Worm (Caenorhabditis elegans): Measurements from ENCODE around the gene sptl-3.

The sptl-3 gene

DNA sequence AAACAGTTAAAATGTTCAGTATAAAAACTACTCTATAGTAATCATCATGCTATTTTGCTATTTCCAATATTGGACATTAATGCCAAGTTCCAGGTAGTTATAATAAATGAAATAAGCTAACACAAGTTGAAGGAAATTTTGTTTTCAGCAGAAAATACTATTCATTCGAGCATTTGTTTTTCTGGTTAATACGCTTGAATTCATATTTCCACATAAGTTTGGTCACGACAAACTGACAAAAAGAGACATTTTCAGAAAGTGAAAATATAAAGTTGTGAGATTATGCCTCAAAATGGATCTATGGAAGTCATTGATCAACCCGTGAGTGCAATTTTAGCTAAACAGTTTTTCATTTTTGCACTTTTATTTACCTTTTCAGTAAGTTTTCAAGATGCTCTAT lies 48.0 kb upstream of the sptl-3 start, which contains the start of gene srx-131:
Gene srx-131, plus strand, starts transcription at position 301 of the 400 bp plus-strand sequence.
- no peak for TF ChIP-seq lin-15B (tag; optimal IDR thresholded peaks at IDR 0.05)
- no peak for TF ChIP-seq nhr-12 (tag; optimal IDR thresholded peaks at IDR 0.05)
- no peak for TF ChIP-seq daf-12 (tag; optimal IDR thresholded peaks at IDR 0.05)
- no peak for TF ChIP-seq nhr-25 (tag; optimal IDR thresholded peaks at IDR 0.05)
- no peak for TF ChIP-seq nhr-76 (tag; optimal IDR thresholded peaks at IDR 0.05)
- no peak for TF ChIP-seq unc-62 (GFP tag; optimal IDR thresholded peaks at IDR 0.05)
- TF ChIP-seq elt-1 (tag; optimal IDR thresholded peaks at IDR 0.05) = no peak
- TF ChIP-seq lin-39 (tag; optimal IDR thresholded peaks at IDR 0.05) = no peak
- no peak for TF ChIP-seq pqm-1 (tag; optimal IDR thresholded peaks at IDR 0.05)
- no peak for TF ChIP-seq egl-27 (tag; optimal IDR thresholded peaks at IDR 0.05)
- no peak for TF ChIP-seq elt-2 (tag; optimal IDR thresholded peaks at IDR 0.05)
- no peak for TF ChIP-seq tbx-2 (tag; optimal IDR thresholded peaks at IDR 0.05)

DNA sequence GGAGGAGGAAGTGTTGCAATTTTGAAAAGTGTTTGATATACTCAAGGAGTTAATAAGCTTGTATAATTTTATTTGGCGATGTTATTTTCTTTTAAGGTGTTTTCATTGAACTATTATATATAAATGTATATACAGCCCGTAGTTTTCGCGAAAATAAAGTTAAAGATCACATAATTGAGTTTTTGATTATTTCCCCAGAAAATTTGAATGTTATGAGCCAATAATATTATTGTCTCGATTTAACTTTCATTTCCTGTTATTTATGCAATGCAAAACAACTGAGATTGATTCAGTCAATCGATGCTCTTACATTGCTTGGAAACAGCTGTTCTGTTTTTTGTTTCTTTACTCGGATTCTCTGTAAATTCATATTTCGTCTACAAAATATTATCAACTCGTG lies 44.7 kb upstream of the sptl-3 start, which contains the start of gene srx-133:
Gene srx-133, plus strand, starts transcription at position 301 of the 400 bp plus-strand sequence.
- TF ChIP-seq nhr-28 (tag; optimal IDR thresholded peaks at IDR 0.05) = no peak
- TF ChIP-seq ZK546.5 (tag; optimal IDR thresholded peaks at IDR 0.05) = no peak
- TF ChIP-seq zag-1 (tag; optimal IDR thresholded peaks at IDR 0.05) = no peak
- TF ChIP-seq eor-1 (tag; optimal IDR thresholded peaks at IDR 0.05) = no peak
- TF ChIP-seq ztf-11 (tag; optimal IDR thresholded peaks at IDR 0.05) = no peak
- TF ChIP-seq lsy-12 (tag; optimal IDR thresholded peaks at IDR 0.05) = no peak
- TF ChIP-seq daf-12 (tag; optimal IDR thresholded peaks at IDR 0.05) = no peak
- TF ChIP-seq fos-1 (tag; optimal IDR thresholded peaks at IDR 0.05) = no peak

DNA sequence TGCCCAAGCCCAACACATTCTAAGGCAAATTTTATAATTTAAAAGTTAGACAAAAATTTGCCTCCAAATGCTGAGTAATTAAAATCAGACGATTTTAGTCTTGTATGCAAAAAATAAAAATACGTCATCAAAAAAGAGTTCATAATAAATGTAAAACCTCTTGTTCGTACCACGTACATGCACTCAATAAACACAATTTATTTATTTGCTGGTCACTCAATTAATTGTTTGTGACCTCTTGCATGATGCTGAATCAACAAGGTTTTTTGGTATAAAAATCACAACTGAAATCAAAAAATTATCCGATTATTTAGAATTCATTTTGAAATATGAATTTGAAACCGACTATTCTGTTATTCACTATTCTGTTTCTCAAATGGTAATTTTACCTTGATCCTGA lies 43.0 kb upstream of the sptl-3 start, which contains the start of gene hpx-2:
Gene hpx-2, plus strand, starts transcription at position 301 of the 400 bp plus-strand sequence.
- TF ChIP-seq nhr-23 (tag; optimal IDR thresholded peaks at IDR 0.05) (no peak), ceh-16 (tag; optimal IDR thresholded peaks at IDR 0.05) (no peak)

DNA sequence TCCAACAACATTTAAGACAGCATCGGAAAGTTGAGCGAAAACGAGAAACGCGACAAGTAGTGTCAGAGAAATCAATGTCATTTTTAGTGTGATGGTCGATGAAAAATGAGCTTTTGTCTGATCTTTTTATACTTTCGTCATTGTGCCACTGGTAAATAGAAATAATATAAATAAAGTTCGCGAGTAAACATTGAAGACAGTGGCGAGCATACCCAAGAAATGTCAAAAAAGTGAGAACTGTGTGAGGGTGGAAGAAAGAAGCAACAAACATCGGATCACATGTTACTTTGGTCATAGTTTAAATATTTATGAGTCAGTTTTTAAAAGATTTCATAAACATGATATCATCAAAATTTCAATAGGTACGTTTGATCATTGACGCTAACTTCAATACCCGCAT lies 38.8 kb upstream of the sptl-3 start, which contains the start of gene ttr-21:
Gene ttr-21, minus strand, starts transcription at position 100 of the 400 bp plus-strand sequence.
- TF ChIP-seq fkh-2 (tag; optimal IDR thresholded peaks at IDR 0.05) (no peak), lsy-12 (tag; optimal IDR thresholded peaks at IDR 0.05) (no peak), unc-39 (tag; optimal IDR thresholded peaks at IDR 0.05) (no peak), pha-4 (tag; optimal IDR thresholded peaks at IDR 0.05) (peak; percentile 91), fos-1 (tag; optimal IDR thresholded peaks at IDR 0.05) (no peak), lin-15B (tag; optimal IDR thresholded peaks at IDR 0.05) (no peak)

DNA sequence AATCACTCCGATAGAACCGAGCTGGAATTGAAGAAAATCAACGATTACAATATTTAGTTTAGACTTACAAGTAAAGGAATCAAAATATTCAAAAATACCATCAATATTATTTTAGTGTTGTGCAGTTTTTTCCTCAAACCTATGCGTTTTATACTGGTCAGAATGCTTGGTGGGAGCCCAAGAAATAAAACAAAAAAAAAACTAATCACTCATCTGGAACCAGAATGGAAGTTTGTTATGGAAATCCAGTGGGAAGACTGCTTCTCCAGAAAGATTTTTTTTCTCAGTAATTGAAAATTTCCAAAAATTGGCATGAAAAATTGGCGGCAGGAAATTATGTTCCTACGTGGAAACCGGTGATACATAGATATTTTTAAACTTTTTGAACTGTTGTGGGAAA lies 36.7 kb upstream of the sptl-3 start, which contains the start of gene srx-134:
Gene srx-134, minus strand, starts transcription at position 101 of the 400 bp plus-strand sequence.
- TF ChIP-seq ama-1 (optimal IDR thresholded peaks at IDR 0.05) = no peak
- TF ChIP-seq ceh-28 (tag; optimal IDR thresholded peaks at IDR 0.05) = no peak

DNA sequence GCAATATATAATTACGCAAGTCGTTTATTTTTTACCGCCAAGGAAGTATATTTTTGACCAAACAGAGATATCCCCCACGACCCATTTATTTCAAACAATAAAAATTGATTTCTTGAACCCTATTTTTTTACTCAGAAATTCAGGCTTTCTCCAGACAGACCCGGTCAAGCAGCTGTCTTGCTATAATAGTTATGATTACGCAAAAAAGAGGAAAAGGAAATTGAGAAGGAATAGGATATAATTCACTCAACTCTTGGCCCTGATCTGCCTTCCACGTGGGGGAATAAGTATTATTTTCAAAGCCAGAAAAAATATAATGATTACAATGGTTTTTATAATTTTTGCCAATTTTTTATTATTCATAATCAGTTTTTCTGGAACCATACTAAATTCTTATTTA lies 36.0 kb upstream of the sptl-3 start, which contains the start of gene srx-136:
Gene srx-136, plus strand, starts transcription at position 301 of the 400 bp plus-strand sequence.
- TF ChIP-seq eor-1 (tag; optimal IDR thresholded peaks at IDR 0.05) (no peak), jun-1 (tag; optimal IDR thresholded peaks at IDR 0.05) (no peak), nhr-43 (tag; optimal IDR thresholded peaks at IDR 0.05; ENCODE audit: poor library complexity, severe bottlenecking) (no peak), ZK546.5 (tag; optimal IDR thresholded peaks at IDR 0.05) (no peak), unc-39 (tag; optimal IDR thresholded peaks at IDR 0.05) (no peak), ztf-11 (tag; optimal IDR thresholded peaks at IDR 0.05) (no peak), aly-2 (tag; optimal IDR thresholded peaks at IDR 0.05) (no peak)

DNA sequence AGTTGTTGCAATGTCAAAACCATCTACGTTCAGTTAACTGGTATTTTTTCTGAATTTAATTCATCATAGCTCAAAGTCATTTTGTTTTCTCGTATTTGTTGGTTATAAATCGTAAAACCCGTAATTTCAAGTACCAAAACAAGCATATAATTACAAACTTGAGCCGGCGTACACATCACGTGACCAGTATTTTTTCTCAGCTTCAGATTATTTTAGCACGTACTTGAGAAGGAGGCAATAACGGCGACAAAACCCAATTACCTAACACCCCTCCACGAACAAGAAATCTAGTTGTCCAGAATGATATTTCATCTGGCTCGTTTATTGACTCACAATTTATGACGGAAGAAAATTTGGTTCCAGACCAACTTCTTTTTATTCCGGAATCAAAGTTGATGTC lies 34.2 kb upstream of the sptl-3 start, which contains the start of gene srx-135:
Gene srx-135, plus strand, starts transcription at position 301 of the 400 bp plus-strand sequence.
- no peak for TF ChIP-seq ceh-9 (tag; optimal IDR thresholded peaks at IDR 0.05)
- no peak for TF ChIP-seq nhr-77 (tag; optimal IDR thresholded peaks at IDR 0.05)
- no peak for TF ChIP-seq egl-27 (tag; optimal IDR thresholded peaks at IDR 0.05)
- TF ChIP-seq nhr-76 (tag; optimal IDR thresholded peaks at IDR 0.05) = no peak
- no peak for TF ChIP-seq ztf-11 (tag; optimal IDR thresholded peaks at IDR 0.05)
- TF ChIP-seq daf-12 (tag; optimal IDR thresholded peaks at IDR 0.05) = no peak
- no peak for TF ChIP-seq nhr-67 (tag; optimal IDR thresholded peaks at IDR 0.05)
- TF ChIP-seq unc-62 (GFP tag; optimal IDR thresholded peaks at IDR 0.05) = no peak
- no peak for TF ChIP-seq mdl-1 (tag; optimal IDR thresholded peaks at IDR 0.05)
- no peak for TF ChIP-seq aly-2 (tag; optimal IDR thresholded peaks at IDR 0.05)
- TF ChIP-seq nhr-237 (tag; optimal IDR thresholded peaks at IDR 0.05) = no peak
- TF ChIP-seq R02D3.7 (tag; optimal IDR thresholded peaks at IDR 0.05) = no peak
- no peak for TF ChIP-seq lin-39 (tag; optimal IDR thresholded peaks at IDR 0.05)
- no peak for TF ChIP-seq pqm-1 (tag; optimal IDR thresholded peaks at IDR 0.05)
- no peak for TF ChIP-seq skn-1 (tag; optimal IDR thresholded peaks at IDR 0.05)

Measured in whole organism, L3 larva.